Fruit fly (Drosophila melanogaster): ENCODE measurements around the gene CG14435.

Gene CG14435

DNA sequence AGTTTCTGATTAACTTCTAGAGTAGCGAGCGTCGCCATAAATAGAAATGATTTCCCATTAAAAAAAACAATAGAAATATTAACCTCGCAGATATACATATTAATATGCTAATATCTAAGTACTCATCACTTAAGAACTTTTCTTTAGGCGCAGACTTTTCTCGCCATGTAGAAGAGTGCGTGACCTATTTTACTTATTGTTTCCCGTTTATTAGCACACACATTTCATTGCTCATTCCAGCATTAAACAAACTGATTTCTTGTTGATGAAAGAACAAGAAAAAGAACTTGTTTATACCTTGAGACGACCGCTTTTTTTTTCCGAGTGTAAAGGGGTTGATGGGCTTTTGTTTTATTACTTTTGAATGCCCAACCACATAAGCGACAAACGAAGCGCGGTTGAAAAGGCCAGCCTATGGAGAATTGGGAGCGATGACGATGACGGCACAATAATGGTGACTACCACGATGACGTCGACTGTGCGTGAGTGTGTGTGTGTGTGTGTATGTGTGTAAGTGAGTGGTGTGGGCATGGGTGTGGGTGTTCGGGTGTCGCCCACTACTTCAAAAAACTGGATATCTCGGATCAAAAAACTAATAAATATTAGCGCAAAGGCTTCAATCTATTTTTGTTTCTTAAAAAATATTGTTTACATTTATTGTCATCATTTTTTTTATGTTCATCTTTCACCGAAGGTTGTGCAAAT is 47.6 kb downstream of the CG14435 start (continued):
- no peak for TF ChIP-seq vvl (GFP tag; IDR thresholded peaks at IDR 0.05)
- no peak for TF ChIP-seq gcm2 (GFP tag; optimal IDR thresholded peaks at IDR 0.05)
- peak; percentile 27 for TF ChIP-seq HLH54F (GFP tag; optimal IDR thresholded peaks at IDR 0.05)
- no peak for TF ChIP-seq CG31224 (GFP tag; IDR thresholded peaks at IDR 0.05)
- TF ChIP-seq bbx (GFP tag; IDR thresholded peaks at IDR 0.05; ENCODE audit: partially characterized antibody): no peak
- TF ChIP-seq HLHmδ (GFP tag; optimal IDR thresholded peaks at IDR 0.05): no peak
- no peak for TF ChIP-seq CG10147 (GFP tag; optimal IDR thresholded peaks at IDR 0.05)
- no peak for TF ChIP-seq luna (GFP tag; optimal IDR thresholded peaks at IDR 0.05)
- TF ChIP-seq ssp (GFP tag; IDR thresholded peaks at IDR 0.05): no peak
- no peak for TF ChIP-seq Dll (GFP tag; IDR thresholded peaks at IDR 0.05; ENCODE audit: partially characterized antibody)
- peak; percentile 41 for TF ChIP-seq NfI (GFP tag; optimal IDR thresholded peaks at IDR 0.05)
- TF ChIP-seq Hand (GFP tag; optimal IDR thresholded peaks at IDR 0.05): no peak
- TF ChIP-seq CG12769 (tag; optimal IDR thresholded peaks at IDR 0.05): peak; percentile 46
- TF ChIP-seq CG17359 (tag; optimal IDR thresholded peaks at IDR 0.05): no peak
- no peak for TF ChIP-seq CG17568 (GFP tag; optimal IDR thresholded peaks at IDR 0.05)
- no peak for TF ChIP-seq Atf-2 (GFP tag; optimal IDR thresholded peaks at IDR 0.05)
- no peak for TF ChIP-seq CG43689 (GFP tag; IDR thresholded peaks at IDR 0.05)
- TF ChIP-seq cas (GFP tag; IDR thresholded peaks at IDR 0.05): no peak
- no peak for TF ChIP-seq gsb-n (tag; optimal IDR thresholded peaks at IDR 0.05)
- TF ChIP-seq Lpt (GFP tag; optimal IDR thresholded peaks at IDR 0.05): no peak
- TF ChIP-seq CG10321 (GFP tag; IDR thresholded peaks at IDR 0.05): no peak
- no peak for TF ChIP-seq schlank (tag; optimal IDR thresholded peaks at IDR 0.05)
- TF ChIP-seq grau (tag; optimal IDR thresholded peaks at IDR 0.05): peak; percentile 13
- no peak for TF ChIP-seq grn (GFP tag; optimal IDR thresholded peaks at IDR 0.05)
- no peak for TF ChIP-seq Bteb2 (GFP tag; optimal IDR thresholded peaks at IDR 0.05)
- TF ChIP-seq CG17328 (GFP tag; IDR thresholded peaks at IDR 0.05): no peak
- no peak for TF ChIP-seq NC2β (GFP tag; optimal IDR thresholded peaks at IDR 0.05)
- TF ChIP-seq tll (GFP tag; optimal IDR thresholded peaks at IDR 0.05): no peak
- TF ChIP-seq twi (tag; optimal IDR thresholded peaks at IDR 0.05): no peak
- TF ChIP-seq slp2 (GFP tag; optimal IDR thresholded peaks at IDR 0.05): no peak
- TF ChIP-seq tap (tag; optimal IDR thresholded peaks at IDR 0.05): no peak
- TF ChIP-seq CG10543 (GFP tag; optimal IDR thresholded peaks at IDR 0.05): no peak
- no peak for TF ChIP-seq maf-S (GFP tag; optimal IDR thresholded peaks at IDR 0.05)
- peak; percentile 28; the same call in 1 of the 2 replicates for TF ChIP-seq slbo (GFP tag; IDR thresholded peaks at IDR 0.05)
- no peak for TF ChIP-seq pros (GFP tag; optimal IDR thresholded peaks at IDR 0.05)
- no peak for TF ChIP-seq CG3847 (GFP tag; IDR thresholded peaks at IDR 0.05)
- TF ChIP-seq CG8089 (GFP tag; optimal IDR thresholded peaks at IDR 0.05): no peak
- no peak for TF ChIP-seq CG17186 (GFP tag; optimal IDR thresholded peaks at IDR 0.05)
- peak; percentile 25 for TF ChIP-seq CG9609 (GFP tag; optimal IDR thresholded peaks at IDR 0.05)
- TF ChIP-seq HmgD (GFP tag; optimal IDR thresholded peaks at IDR 0.05): no peak
- no peak for TF ChIP-seq her (GFP tag; optimal IDR thresholded peaks at IDR 0.05)
- TF ChIP-seq wdn (GFP tag; IDR thresholded peaks at IDR 0.05): no peak
- no peak for TF ChIP-seq Oaz (GFP tag; IDR thresholded peaks at IDR 0.05)
- no peak for TF ChIP-seq tio (GFP tag; optimal IDR thresholded peaks at IDR 0.05)
- no peak for TF ChIP-seq Asciz (GFP tag; optimal IDR thresholded peaks at IDR 0.05)
- TF ChIP-seq CG14860 (GFP tag; IDR thresholded peaks at IDR 0.05; ENCODE audit: partially characterized antibody): no peak
- TF ChIP-seq CG4707 (GFP tag; optimal IDR thresholded peaks at IDR 0.05): no peak
- no peak for TF ChIP-seq CG31388 (GFP tag; optimal IDR thresholded peaks at IDR 0.05)
- no peak for TF ChIP-seq esg (GFP tag; conservative IDR thresholded peaks at IDR 0.05)
- TF ChIP-seq Fer3 (tag; optimal IDR thresholded peaks at IDR 0.05): no peak
- TF ChIP-seq p53 (GFP tag; optimal IDR thresholded peaks at IDR 0.05): no peak

Measured in whole organism, embryonic.